Worm (Caenorhabditis elegans): ENCODE data around the gene ipla-5.

ce11 chrIV:8761896-8762295 lies 46.8 kb downstream of the ipla-5 start, which contains the start of the genes F20C5.11 and klp-11:
- no peak for TF ChIP-seq nhr-25 (tag; optimal IDR thresholded peaks at IDR 0.05)
- no peak for TF ChIP-seq pha-4 (tag; optimal IDR thresholded peaks at IDR 0.05)
- no peak for TF ChIP-seq nhr-11 (tag; optimal IDR thresholded peaks at IDR 0.05)
- TF ChIP-seq unc-62 (GFP tag; optimal IDR thresholded peaks at IDR 0.05), result no peak
- no peak for TF ChIP-seq nhr-237 (tag; optimal IDR thresholded peaks at IDR 0.05)
- TF ChIP-seq nhr-28 (tag; optimal IDR thresholded peaks at IDR 0.05), result no peak
- TF ChIP-seq nfya-1 (tag; optimal IDR thresholded peaks at IDR 0.05; ENCODE audit: insufficient read depth), result no peak
- TF ChIP-seq unc-39 (tag; optimal IDR thresholded peaks at IDR 0.05), result no peak
- TF ChIP-seq skn-1 (tag; optimal IDR thresholded peaks at IDR 0.05), result no peak
- TF ChIP-seq zag-1 (tag; optimal IDR thresholded peaks at IDR 0.05), result no peak
- TF ChIP-seq ama-1 (optimal IDR thresholded peaks at IDR 0.05), result no peak
